Worm (Caenorhabditis elegans): ENCODE results near the gene dap-3.
A peak's percentile ranks its signal among the peaks of the same experiment; 100 is the strongest.

The dap-3 gene

ce11 chrII:10542654-10543456 lies 38.1 kb upstream of the dap-3 start:
- TF ChIP-seq scrt-1 (GFP tag; IDR thresholded peaks at IDR 0.05) = no peak
- TF ChIP-seq ceh-13 (GFP tag; optimal IDR thresholded peaks at IDR 0.05) = no peak
- no peak for TF ChIP-seq flt-1 (GFP tag; IDR thresholded peaks at IDR 0.05)
- TF ChIP-seq pes-1 (GFP tag; IDR thresholded peaks at IDR 0.05) = 0 out of 2 replicates have a peak, but pooled peaks have one; percentile 7
- no peak for TF ChIP-seq tbx-11 (GFP tag; IDR thresholded peaks at IDR 0.05)
- TF ChIP-seq ama-1 (optimal IDR thresholded peaks at IDR 0.05) = peak; percentile 74
- TF ChIP-seq tbx-37 (GFP tag; conservative IDR thresholded peaks at IDR 0.05) = no peak
- TF ChIP-seq ceh-36 (tag; optimal IDR thresholded peaks at IDR 0.05) = no peak

- TF ChIP-seq scrt-1 (GFP tag; IDR thresholded peaks at IDR 0.05) = 0 out of 2 replicates have a peak, but pooled peaks have one; percentile 35
- no peak for TF ChIP-seq ets-7 (tag; optimal IDR thresholded peaks at IDR 0.05)
Observed at ce11 chrII:10543457-10544137, 37.3 kb upstream of the dap-3 start.

DNA sequence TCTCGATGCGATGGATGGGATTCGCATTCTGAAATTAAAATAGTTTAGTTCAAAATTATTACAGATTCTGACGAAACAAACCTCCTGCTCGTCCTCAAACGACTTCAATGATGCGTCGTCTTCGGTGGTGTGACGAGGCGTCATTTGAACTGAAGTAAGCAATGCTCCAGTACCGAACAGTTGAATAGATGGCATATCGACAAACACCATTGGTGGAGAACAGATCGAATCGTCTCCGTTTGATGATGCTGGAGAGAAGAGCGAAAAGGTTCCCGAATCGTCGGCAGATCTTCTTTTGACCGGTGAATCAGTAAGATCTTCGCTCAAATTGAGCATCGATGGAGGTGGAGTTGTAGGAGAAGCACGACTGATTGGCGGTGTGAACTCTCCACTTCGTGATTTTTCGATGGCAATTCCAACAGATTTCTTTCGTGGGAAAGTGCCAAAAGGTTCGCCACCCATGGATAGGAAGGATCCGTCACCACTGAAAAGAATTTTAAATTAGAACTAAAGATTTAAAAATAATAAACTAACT lies 36.5 kb upstream of the dap-3 start:
- TF ChIP-seq hmg-4 (GFP tag; optimal IDR thresholded peaks at IDR 0.05) = no peak
- no peak for TF ChIP-seq aly-1 (tag; optimal IDR thresholded peaks at IDR 0.05)
- TF ChIP-seq ama-1 (optimal IDR thresholded peaks at IDR 0.05) = peak; percentile 22
- TF ChIP-seq ceh-36 (tag; optimal IDR thresholded peaks at IDR 0.05) = no peak
- TF ChIP-seq flt-1 (GFP tag; IDR thresholded peaks at IDR 0.05) = no peak
- no peak for TF ChIP-seq hnd-1 (tag; optimal IDR thresholded peaks at IDR 0.05)
- TF ChIP-seq ceh-13 (GFP tag; optimal IDR thresholded peaks at IDR 0.05) = no peak
- no peak for TF ChIP-seq sea-1 (GFP tag; conservative IDR thresholded peaks at IDR 0.05)

ce11 chrII:10545213-10545612 lies 35.7 kb upstream of the dap-3 start:
- no peak for TF ChIP-seq ama-1 (optimal IDR thresholded peaks at IDR 0.05)
- peak; percentile 30 for TF ChIP-seq ceh-13 (GFP tag; optimal IDR thresholded peaks at IDR 0.05)
- no peak for TF ChIP-seq scrt-1 (GFP tag; IDR thresholded peaks at IDR 0.05)
- TF ChIP-seq sea-1 (GFP tag; conservative IDR thresholded peaks at IDR 0.05) = no peak
- 0 out of 2 replicates have a peak, but pooled peaks have one; percentile 36 for TF ChIP-seq flt-1 (GFP tag; IDR thresholded peaks at IDR 0.05)
- TF ChIP-seq tbx-11 (GFP tag; IDR thresholded peaks at IDR 0.05) = no peak
- no peak for TF ChIP-seq B0310.2 (tag; optimal IDR thresholded peaks at IDR 0.05)
- no peak for TF ChIP-seq hmg-4 (GFP tag; optimal IDR thresholded peaks at IDR 0.05)
- peak; percentile 73 for TF ChIP-seq pes-1 (GFP tag; IDR thresholded peaks at IDR 0.05)
- TF ChIP-seq ceh-36 (tag; optimal IDR thresholded peaks at IDR 0.05) = peak; percentile 34
- no peak for TF ChIP-seq aly-1 (tag; optimal IDR thresholded peaks at IDR 0.05)
- no peak for TF ChIP-seq hnd-1 (tag; optimal IDR thresholded peaks at IDR 0.05)
- TF ChIP-seq tra-4 (tag; optimal IDR thresholded peaks at IDR 0.05) = no peak
- TF ChIP-seq F13C5.2 (tag; optimal IDR thresholded peaks at IDR 0.05) = no peak
- TF ChIP-seq tbx-37 (GFP tag; conservative IDR thresholded peaks at IDR 0.05) = no peak
- no peak for TF ChIP-seq hmbx-1 (tag; optimal IDR thresholded peaks at IDR 0.05)
- no peak for TF ChIP-seq ets-7 (tag; optimal IDR thresholded peaks at IDR 0.05)

ce11 chrII:10545924-10546783 lies 34.8 kb upstream of the dap-3 start:
- 0 out of 2 replicates have a peak, but pooled peaks have one; percentile 47 for TF ChIP-seq sea-1 (GFP tag; conservative IDR thresholded peaks at IDR 0.05)
- TF ChIP-seq B0310.2 (tag; optimal IDR thresholded peaks at IDR 0.05) = no peak
- TF ChIP-seq flt-1 (GFP tag; IDR thresholded peaks at IDR 0.05) = no peak

DNA sequence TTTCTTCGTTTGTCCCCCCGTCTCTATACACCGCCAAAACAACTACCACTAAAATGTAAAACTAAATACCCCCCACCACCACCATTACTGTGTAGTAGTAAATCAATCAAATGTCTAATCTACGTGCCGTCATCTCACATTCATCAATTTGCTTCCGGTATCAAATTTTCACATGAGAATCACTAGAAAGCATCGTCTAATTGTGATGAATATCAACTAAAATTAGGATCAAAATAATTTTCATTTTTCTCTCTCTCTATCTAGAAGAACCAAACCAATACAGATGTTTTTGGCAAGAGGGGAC lies 34.2 kb upstream of the dap-3 start:
- TF ChIP-seq F13C5.2 (tag; optimal IDR thresholded peaks at IDR 0.05) (no peak), ets-7 (tag; optimal IDR thresholded peaks at IDR 0.05) (no peak), sea-1 (GFP tag; conservative IDR thresholded peaks at IDR 0.05) (no peak), tra-4 (tag; optimal IDR thresholded peaks at IDR 0.05) (no peak), scrt-1 (GFP tag; IDR thresholded peaks at IDR 0.05) (no peak), hmg-4 (GFP tag; optimal IDR thresholded peaks at IDR 0.05) (no peak), ceh-13 (GFP tag; optimal IDR thresholded peaks at IDR 0.05) (no peak)

DNA sequence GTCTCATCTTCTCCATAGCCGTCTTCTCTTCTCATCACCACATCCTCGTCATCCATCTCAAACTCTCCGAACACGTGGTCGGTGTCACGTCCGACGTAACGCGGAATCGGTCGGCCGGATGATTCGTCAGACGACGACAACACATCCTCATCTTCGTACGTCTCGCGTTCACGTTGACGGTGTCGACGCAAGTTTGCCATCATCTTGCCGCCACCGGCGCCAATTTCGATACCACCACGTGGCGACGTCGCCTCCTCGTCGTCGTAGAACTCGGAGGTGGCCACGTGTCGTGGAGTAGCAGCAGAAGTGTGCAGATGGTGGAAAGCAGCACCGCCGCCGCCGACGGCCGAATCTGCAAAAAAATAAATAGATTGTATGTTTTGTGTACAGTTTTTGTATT lies 33.6 kb upstream of the dap-3 start:
- TF ChIP-seq sea-1 (GFP tag; conservative IDR thresholded peaks at IDR 0.05) (0 out of 2 replicates have a peak, but pooled peaks have one; percentile 19), ceh-36 (tag; optimal IDR thresholded peaks at IDR 0.05) (no peak), aly-1 (tag; optimal IDR thresholded peaks at IDR 0.05) (peak; percentile 43)
